Fruit fly (Drosophila melanogaster) whole organism, embryonic: Measurements from ENCODE around the gene mRpL4.

Experiments used
- Bteb2 ChIP-seq: fragments of 200-800 bp; sonication (Bioruptor generic); optimal IDR thresholded peaks from 2 replicates; lab custom pipeline; 2016; ENCODE audit warnings: missing biosample characterization, missing genetic modification characterization
- CG10147 ChIP-seq: fragments of 200-800 bp; sonication (Bioruptor generic); optimal IDR thresholded peaks from 2 replicates; lab custom pipeline; 2019; ENCODE audit warnings: missing biosample characterization, mild to moderate bottlenecking, missing genetic modification characterization, moderate library complexity
- CG12942 ChIP-seq: fragments of 200-800 bp; sonication (Bioruptor generic); optimal IDR thresholded peaks from 3 replicates; lab custom pipeline; 2016; ENCODE audit warnings: missing biosample characterization, missing genetic modification characterization
- CG13287 ChIP-seq: fragments of 200-800 bp; sonication (Bioruptor generic); IDR thresholded peaks from 2 replicates; pipeline ENCODE4 v1.3.6; 2022; ENCODE audit warnings: missing biosample characterization, missing genetic modification characterization; ENCODE audit not compliant: partially characterized antibody
- CG14014 ChIP-seq: fragments of 200-800 bp; sonication (Bioruptor generic); IDR thresholded peaks from 2 replicates; pipeline ENCODE4 v1.3.6; 2022; ENCODE audit warnings: missing biosample characterization, missing genetic modification characterization
- CG14441 ChIP-seq: fragments of 200-800 bp; sonication (Bioruptor generic); IDR thresholded peaks from 2 replicates; pipeline ENCODE4 v1.3.6; 2022; ENCODE audit warnings: missing biosample characterization, missing genetic modification characterization
- CG15073 ChIP-seq: fragments of 200-800 bp; sonication (Bioruptor generic); optimal IDR thresholded peaks from 2 replicates; lab custom pipeline; 2016; ENCODE audit warnings: missing biosample characterization, missing genetic modification characterization
- CG17186 ChIP-seq: fragments of 200-800 bp; sonication (Bioruptor generic); optimal IDR thresholded peaks from 3 replicates; lab custom pipeline; 2017; ENCODE audit warnings: missing biosample characterization, missing genetic modification reagents, missing genetic modification characterization
- CG17568 ChIP-seq: fragments of 200-800 bp; sonication (Bioruptor generic); optimal IDR thresholded peaks from 2 replicates; lab custom pipeline; 2018; ENCODE audit warnings: missing biosample characterization, mild to moderate bottlenecking, missing genetic modification characterization, moderate library complexity
- CG18599 ChIP-seq: fragments of 200-800 bp; sonication (Bioruptor generic); optimal IDR thresholded peaks from 3 replicates; lab custom pipeline; 2017; ENCODE audit warnings: missing biosample characterization, missing genetic modification characterization, mild to moderate bottlenecking, moderate library complexity, missing genetic modification reagents
- CG3163 ChIP-seq: fragments of 200-800 bp; sonication (Bioruptor generic); optimal IDR thresholded peaks from 3 replicates; lab custom pipeline; 2016; ENCODE audit warnings: missing biosample characterization, missing genetic modification characterization
- CG34376 ChIP-seq: fragments of 200-800 bp; sonication (Bioruptor generic); optimal IDR thresholded peaks from 2 replicates; lab custom pipeline; 2018; ENCODE audit warnings: missing biosample characterization, mild to moderate bottlenecking, missing genetic modification characterization
- CG4360 ChIP-seq: fragments of 200-800 bp; sonication (Bioruptor generic); IDR thresholded peaks from 2 replicates; pipeline ENCODE4 v1.3.6; 2022; ENCODE audit warnings: missing biosample characterization, missing genetic modification characterization
- CG4820 ChIP-seq: fragments of 200-800 bp; sonication (Bioruptor generic); optimal IDR thresholded peaks from 3 replicates; lab custom pipeline; 2016; ENCODE audit warnings: missing biosample characterization, missing genetic modification characterization
- CG6254 ChIP-seq: fragments of 200-800 bp; sonication (Bioruptor generic); optimal IDR thresholded peaks from 3 replicates; lab custom pipeline; 2017; ENCODE audit warnings: mild to moderate bottlenecking, missing biosample characterization, missing genetic modification reagents, missing genetic modification characterization
- CG8281 ChIP-seq: fragments of 200-800 bp; sonication (Bioruptor generic); optimal IDR thresholded peaks from 2 replicates; lab custom pipeline; 2018; ENCODE audit warnings: missing biosample characterization, mild to moderate bottlenecking, missing genetic modification characterization, moderate library complexity
- CG8944 ChIP-seq: fragments of 200-800 bp; sonication (Bioruptor generic); optimal IDR thresholded peaks from 3 replicates; lab custom pipeline; 2016; ENCODE audit warnings: missing biosample characterization, missing genetic modification characterization
- CG9932 ChIP-seq: fragments of 200-800 bp; sonication (Bioruptor generic); IDR thresholded peaks from 2 replicates; pipeline ENCODE4 v1.3.6; 2022; ENCODE audit warnings: missing biosample characterization, missing genetic modification characterization
- Elba2 ChIP-seq: fragments of 200-800 bp; sonication (Bioruptor generic); optimal IDR thresholded peaks from 3 replicates; lab custom pipeline; 2016; ENCODE audit warnings: missing biosample characterization, missing genetic modification characterization
- Fer2 ChIP-seq: fragments of 200-800 bp; sonication (Bioruptor generic); optimal IDR thresholded peaks from 2 replicates; lab custom pipeline; 2018; ENCODE audit warnings: missing biosample characterization, mild to moderate bottlenecking, missing genetic modification characterization, moderate library complexity
- HLH3B ChIP-seq: fragments of 200-800 bp; sonication (Bioruptor generic); IDR thresholded peaks from 2 replicates; pipeline ENCODE4 v1.3.6; 2022; ENCODE audit warnings: missing biosample characterization, missing genetic modification characterization
- Hmr ChIP-seq: fragments of 200-800 bp; sonication (Bioruptor generic); optimal IDR thresholded peaks from 3 replicates; lab custom pipeline; 2017; ENCODE audit warnings: mild to moderate bottlenecking, missing biosample characterization, missing genetic modification reagents, missing genetic modification characterization
- NC2β ChIP-seq: fragments of 200-800 bp; sonication (Bioruptor generic); optimal IDR thresholded peaks from 2 replicates; lab custom pipeline; 2016; ENCODE audit warnings: missing biosample characterization, missing genetic modification characterization
- Neu2 ChIP-seq: fragments of 200-800 bp; sonication (Bioruptor generic); optimal IDR thresholded peaks from 3 replicates; lab custom pipeline; 2016; ENCODE audit warnings: missing biosample characterization, missing genetic modification characterization, borderline replicate concordance
- Oaz ChIP-seq: fragments of 200-800 bp; sonication (Bioruptor generic); IDR thresholded peaks from 2 replicates; pipeline ENCODE4 v1.3.6; 2022; ENCODE audit warnings: missing biosample characterization, missing genetic modification characterization
- Rfx ChIP-seq: fragments of 200-800 bp; sonication (Bioruptor generic); IDR thresholded peaks from 2 replicates; pipeline ENCODE4 v1.3.6; 2022; ENCODE audit warnings: missing biosample characterization, missing genetic modification characterization
- Spps ChIP-seq: fragments of 200-800 bp; sonication (Bioruptor generic); optimal IDR thresholded peaks from 2 replicates; lab custom pipeline; 2018; ENCODE audit warnings: missing biosample characterization, mild to moderate bottlenecking, missing genetic modification characterization
- Sry-δ ChIP-seq: fragments of 200-800 bp; sonication (Bioruptor generic); optimal IDR thresholded peaks from 2 replicates; lab custom pipeline; 2016; ENCODE audit warnings: missing biosample characterization, missing genetic modification characterization
- Trl ChIP-seq, 3 experiments: fragments of >200 bp in 2 of 3; fragments of 200-800 bp in 1 of 3; sonication (Bioruptor generic) in 1 of 3; optimal IDR thresholded peaks; 2 replicates in 1 of 3; 3 replicates in 2 of 3; lab custom pipeline; 2016 to 2017; ENCODE audit warnings: missing biosample characterization in 1 of 3, missing genetic modification characterization in 1 of 3
- ap ChIP-seq: fragments of 200-800 bp; sonication (Bioruptor generic); IDR thresholded peaks from 2 replicates; pipeline ENCODE4 v1.3.6; 2022; ENCODE audit warnings: missing biosample characterization, missing genetic modification characterization
- bbx ChIP-seq: fragments of 200-800 bp; sonication (Bioruptor generic); IDR thresholded peaks from 2 replicates; pipeline ENCODE4 v1.3.6; 2022; ENCODE audit warnings: missing biosample characterization, missing genetic modification characterization; ENCODE audit not compliant: partially characterized antibody
- corto ChIP-seq: fragments of 200-800 bp; sonication (Bioruptor generic); optimal IDR thresholded peaks from 2 replicates; lab custom pipeline; 2016; ENCODE audit warnings: missing biosample characterization, mild to moderate bottlenecking, missing genetic modification characterization, moderate library complexity
- dan ChIP-seq: fragments of 200-800 bp; sonication (Bioruptor generic); IDR thresholded peaks from 2 replicates; pipeline ENCODE4 v1.3.6; 2022; ENCODE audit warnings: missing biosample characterization, missing genetic modification characterization
- en ChIP-seq: fragments of 200-800 bp; sonication (Bioruptor generic); optimal IDR thresholded peaks from 2 replicates; lab custom pipeline; 2016; ENCODE audit warnings: missing biosample characterization, missing genetic modification characterization
- gro ChIP-seq: fragments of 200-800 bp; sonication (Bioruptor generic); optimal IDR thresholded peaks from 2 replicates; lab custom pipeline; 2016; ENCODE audit warnings: missing biosample characterization, missing genetic modification characterization
- h ChIP-seq: fragments of >200 bp; optimal IDR thresholded peaks from 2 replicates; lab custom pipeline; 2017
- jigr1 ChIP-seq: fragments of 200-800 bp; sonication (Bioruptor generic); IDR thresholded peaks from 3 replicates; pipeline ENCODE4 v1.3.6; 2022; ENCODE audit warnings: missing biosample characterization, missing genetic modification characterization
- knrl ChIP-seq: fragments of 200-800 bp; sonication (Bioruptor generic); IDR thresholded peaks from 3 replicates; pipeline ENCODE4 v1.3.6; 2022; ENCODE audit warnings: missing biosample characterization, missing genetic modification characterization; ENCODE audit not compliant: partially characterized antibody
- lilli ChIP-seq: fragments of 200-800 bp; sonication (Bioruptor generic); optimal IDR thresholded peaks from 3 replicates; lab custom pipeline; 2016; ENCODE audit warnings: missing biosample characterization, missing genetic modification characterization
- lmd ChIP-seq: fragments of 200-800 bp; sonication (Bioruptor generic); IDR thresholded peaks from 2 replicates; pipeline ENCODE4 v1.3.6; 2022; ENCODE audit warnings: missing biosample characterization, missing genetic modification characterization
- luna ChIP-seq: fragments of 200-800 bp; sonication (Bioruptor generic); optimal IDR thresholded peaks from 2 replicates; lab custom pipeline; 2016; ENCODE audit warnings: missing biosample characterization, missing genetic modification characterization
- pan ChIP-seq, 4 experiments: fragments of >200 bp in 3 of 4; fragments of 200-800 bp in 1 of 4; sonication (Bioruptor generic) in 1 of 4; optimal IDR thresholded peaks in 3 of 4; IDR thresholded peaks in 1 of 4; 2 replicates each; pipeline versions ENCODE4 v1.3.6 to Lab custom; 2017 to 2022; ENCODE audit warnings: missing biosample characterization in 2 of 4, missing genetic modification characterization in 2 of 4, mixed read lengths in 1 of 4
- phol ChIP-seq: fragments of 200-800 bp; sonication (Bioruptor generic); optimal IDR thresholded peaks from 3 replicates; lab custom pipeline; 2018; ENCODE audit warnings: missing biosample characterization, mild to moderate bottlenecking, missing genetic modification characterization, moderate library complexity
- pros ChIP-seq: fragments of 200-800 bp; sonication (Bioruptor generic); optimal IDR thresholded peaks from 3 replicates; lab custom pipeline; 2019; ENCODE audit warnings: missing biosample characterization, mild to moderate bottlenecking, missing genetic modification characterization, moderate library complexity
- ro ChIP-seq: fragments of 200-800 bp; sonication (Bioruptor generic); IDR thresholded peaks from 2 replicates; pipeline ENCODE4 v1.3.6; 2022; ENCODE audit warnings: missing biosample characterization, missing genetic modification characterization
- sisA ChIP-seq: fragments of 200-800 bp; sonication (Bioruptor generic); IDR thresholded peaks from 2 replicates; pipeline ENCODE4 v1.3.6; 2022; ENCODE audit warnings: missing biosample characterization, missing genetic modification characterization
- trem ChIP-seq: fragments of 200-800 bp; optimal IDR thresholded peaks from 3 replicates; lab custom pipeline; 2019; ENCODE audit warnings: missing biosample characterization, mild to moderate bottlenecking, missing genetic modification characterization, moderate library complexity
- ttk ChIP-seq: fragments of 200-800 bp; sonication (Bioruptor generic); IDR thresholded peaks from 2 replicates; pipeline ENCODE4 v2.1.2; 2022; ENCODE audit warnings: missing biosample characterization, missing genetic modification characterization
- usp ChIP-seq: fragments of >200 bp; optimal IDR thresholded peaks from 2 replicates; lab custom pipeline; 2017; ENCODE audit warnings: missing biosample characterization, missing genetic modification characterization
- wek ChIP-seq: fragments of 200-800 bp; sonication (Bioruptor generic); optimal IDR thresholded peaks from 3 replicates; lab custom pipeline; 2018; ENCODE audit warnings: missing biosample characterization, mild to moderate bottlenecking, missing genetic modification characterization, moderate library complexity

The mRpL4 gene

dm6 chr2L:16329102-16329520, at the start of gene mRpL4 (continued):
- TF ChIP-seq Trl (optimal IDR thresholded peaks at IDR 0.05; lab: Kevin White, UChicago) = no peak
- TF ChIP-seq Trl (GFP tag; optimal IDR thresholded peaks at IDR 0.05; lab: Kevin White, UChicago) = peak; percentile 83
- TF ChIP-seq CG13287 (GFP tag; lab: Robert Waterston, UW) = peak; percentile 99
- TF ChIP-seq CG14014 (GFP tag; lab: Robert Waterston, UW) = peak; percentile 55
- no peak for TF ChIP-seq CG17568 (GFP tag; lab: Kevin White, UChicago)
- no peak for TF ChIP-seq CG8281 (tag; lab: Kevin White, UChicago)
- TF ChIP-seq CG4360 = no peak; the same call in 1 of the 2 replicates
- TF ChIP-seq knrl (GFP tag; lab: Robert Waterston, UW) = peak; percentile 99
- peak; percentile 68 for TF ChIP-seq gro (GFP tag; lab: Kevin White, UChicago)
- TF ChIP-seq CG4820 (GFP tag; lab: Kevin White, UChicago) = peak; percentile 61
- TF ChIP-seq en (GFP tag; lab: Kevin White, UChicago) = peak; percentile 15
- TF ChIP-seq Sry-δ (GFP tag; lab: Kevin White, UChicago) = peak; percentile 87
- no peak for TF ChIP-seq dan
- TF ChIP-seq CG34376 (GFP tag; lab: Kevin White, UChicago) = no peak
- TF ChIP-seq NC2β = peak; percentile 60
- peak; percentile 84 for TF ChIP-seq trem (tag; lab: Kevin White, UChicago)
- TF ChIP-seq HLH3B (GFP tag; lab: Robert Waterston, UW) = peak; percentile 48; the same call in 1 of the 2 replicates
- TF ChIP-seq wek (GFP tag; lab: Kevin White, UChicago) = peak; percentile 31
- no peak for TF ChIP-seq pan (optimal IDR thresholded peaks at IDR 0.05; lab: Kevin White, UChicago)
- peak in 1 of 2 experiments; percentile 85 for TF ChIP-seq pan (GFP tag; optimal IDR thresholded peaks at IDR 0.05 in 1 of 2, IDR thresholded peaks at IDR 0.05 in 1 of 2)
- TF ChIP-seq h (lab: Kevin White, UChicago) = no peak
- peak; percentile 79 for TF ChIP-seq phol (tag; lab: Kevin White, UChicago)
- peak; percentile 58 for TF ChIP-seq CG3163 (GFP tag; lab: Kevin White, UChicago)
- no peak for TF ChIP-seq ap (GFP tag; lab: Robert Waterston, UW)
- TF ChIP-seq Bteb2 = peak; percentile 59
- TF ChIP-seq ro (GFP tag; lab: Robert Waterston, UW) = no peak
- TF ChIP-seq CG15073 (GFP tag; lab: Kevin White, UChicago) = peak; percentile 36
- TF ChIP-seq CG14441 = peak; percentile 64
- TF ChIP-seq CG18599 (GFP tag; lab: Kevin White, UChicago) = no peak
- peak; percentile 78 for TF ChIP-seq CG12942 (GFP tag; lab: Kevin White, UChicago)
- peak; percentile 17 for TF ChIP-seq CG6254
- TF ChIP-seq usp = no peak
- TF ChIP-seq luna (GFP tag; lab: Kevin White, UChicago) = peak; percentile 29
- TF ChIP-seq lmd = peak; percentile 76
- peak; percentile 32 for TF ChIP-seq Elba2 (GFP tag; lab: Kevin White, UChicago)
- TF ChIP-seq CG10147 (GFP tag; lab: Kevin White, UChicago) = no peak
- TF ChIP-seq pros = no peak
- peak; percentile 87 for TF ChIP-seq lilli (GFP tag; lab: Kevin White, UChicago)
- peak; percentile 99 for TF ChIP-seq bbx
- TF ChIP-seq ttk (GFP tag; lab: Robert Waterston, UW) = peak; percentile 65; the same call in 1 of the 2 replicates
- TF ChIP-seq Rfx (GFP tag; lab: Robert Waterston, UW) = peak; percentile 81; the same call in 1 of the 2 replicates
- no peak for TF ChIP-seq Hmr (GFP tag; lab: Kevin White, UChicago)
- no peak for TF ChIP-seq corto (GFP tag; lab: Kevin White, UChicago)
- no peak for TF ChIP-seq Spps
- TF ChIP-seq CG8944 (GFP tag; lab: Kevin White, UChicago) = peak; percentile 77
- TF ChIP-seq CG9932 (GFP tag; lab: Robert Waterston, UW) = peak; percentile 87
- no peak for TF ChIP-seq jigr1
- TF ChIP-seq CG17186 = peak; percentile 84
- peak; percentile 58 for TF ChIP-seq Oaz (GFP tag; lab: Robert Waterston, UW)
- no peak for TF ChIP-seq Neu2
- peak; percentile 13 for TF ChIP-seq Fer2
- TF ChIP-seq sisA (GFP tag; lab: Robert Waterston, UW) = peak; percentile 80
